Worm (Caenorhabditis elegans) whole organism, L1 larva: Measurements from ENCODE around the gene clec-47.
A peak's percentile ranks its signal among the peaks of the same experiment; 100 is the strongest.

ENCODE experiments used
- C16A3.4 ChIP-seq: fragments of 150-350 bp; optimal IDR thresholded peaks from 2 replicates; lab custom pipeline; 2014; ENCODE audit warnings: missing biosample characterization, missing genetic modification characterization
- ama-1 ChIP-seq: fragments of 150-350 bp; optimal IDR thresholded peaks from 2 replicates; lab custom pipeline; 2014
- ceh-63 ChIP-seq: fragments of 200-800 bp; sonication (Bioruptor generic); optimal IDR thresholded peaks from 2 replicates; lab custom pipeline; 2018; ENCODE audit warnings: mild to moderate bottlenecking, missing genetic modification characterization, missing compliant biosample characterization
- ceh-82 ChIP-seq, 3 experiments: fragments of 150-350 bp in 1 of 3; sonication (generic microtip) in 2 of 3; optimal IDR thresholded peaks; 2 replicates each; lab custom pipeline; 2014 to 2017; ENCODE audit warnings: missing biosample characterization in 3 of 3, missing genetic modification characterization in 3 of 3
- ceh-88 ChIP-seq: fragments of 200-800 bp; sonication (Bioruptor generic); IDR thresholded peaks from 2 replicates; pipeline ENCODE4 v1.3.6; 2022; ENCODE audit warnings: missing genetic modification characterization, missing compliant biosample characterization
- ceh-90 ChIP-seq: sonication (generic microtip); optimal IDR thresholded peaks from 2 replicates; lab custom pipeline; 2016; ENCODE audit warnings: missing genetic modification characterization, missing compliant biosample characterization
- dpl-1 ChIP-seq, 3 experiments: fragments of 150-350 bp in 2 of 3; sonication (generic microtip) in 1 of 3; optimal IDR thresholded peaks; 2 replicates each; lab custom pipeline; 2014 to 2017; ENCODE audit warnings: missing biosample characterization in 3 of 3, missing genetic modification characterization in 3 of 3, missing genetic modification reagents in 3 of 3
- dsc-1 ChIP-seq: sonication (generic microtip); optimal IDR thresholded peaks from 2 replicates; lab custom pipeline; 2016; ENCODE audit warnings: mild to moderate bottlenecking, missing genetic modification characterization, missing compliant biosample characterization
- efl-1 ChIP-seq, 4 experiments: fragments of 150-350 bp; optimal IDR thresholded peaks in 3 of 4; peaks in 1 of 4; 1 replicate in 1 of 4; 2 replicates in 3 of 4; lab custom pipeline; 2014; ENCODE audit warnings: missing biosample characterization in 2 of 4, missing genetic modification characterization in 2 of 4, missing genetic modification reagents in 2 of 4
- efl-3 ChIP-seq: fragments of 200-800 bp; sonication (Bioruptor generic); optimal IDR thresholded peaks from 2 replicates; lab custom pipeline; 2018; ENCODE audit warnings: mild to moderate bottlenecking, missing genetic modification characterization, missing compliant biosample characterization
- egl-13 ChIP-seq: sonication (generic microtip); optimal IDR thresholded peaks from 2 replicates; lab custom pipeline; 2016; ENCODE audit warnings: missing genotype, missing genetic modification reagents, missing genetic modification characterization, missing compliant biosample characterization
- elt-3 ChIP-seq, 6 experiments: fragments of 150-350 bp in 1 of 6; sonication (generic microtip); optimal IDR thresholded peaks; 2 replicates each; lab custom pipeline; 2017 to 2018; ENCODE audit warnings: missing biosample characterization in 6 of 6, missing genetic modification characterization in 6 of 6, inconsistent platforms in 1 of 6
- ets-5 ChIP-seq: fragments of 200-800 bp; sonication (Bioruptor generic); IDR thresholded peaks from 2 replicates; pipeline ENCODE4 v1.3.6; 2022; ENCODE audit warnings: missing genetic modification characterization, missing compliant biosample characterization
- fkh-10 ChIP-seq: sonication (generic microtip); optimal IDR thresholded peaks from 2 replicates; lab custom pipeline; 2017; ENCODE audit warnings: missing biosample characterization, missing genetic modification reagents, missing genetic modification characterization
- fkh-8 ChIP-seq: sonication (generic microtip); optimal IDR thresholded peaks from 2 replicates; lab custom pipeline; 2016; ENCODE audit warnings: mild to moderate bottlenecking, missing genetic modification characterization, missing compliant biosample characterization
- fos-1 ChIP-seq: fragments of 150-350 bp; optimal IDR thresholded peaks from 2 replicates; lab custom pipeline; 2014; ENCODE audit warnings: missing biosample characterization, missing genetic modification characterization
- grh-1 ChIP-seq: fragments of 200-800 bp; sonication (Bioruptor generic); IDR thresholded peaks from 2 replicates; pipeline ENCODE4 v1.3.6; 2022; ENCODE audit warnings: missing genetic modification reagents, missing genetic modification characterization, missing compliant biosample characterization
- hlh-17 ChIP-seq: fragments of 200-800 bp; sonication (Bioruptor generic); optimal IDR thresholded peaks from 2 replicates; lab custom pipeline; 2018; ENCODE audit warnings: missing genetic modification characterization, mild to moderate bottlenecking, missing compliant biosample characterization, moderate library complexity, borderline replicate concordance
- hlh-4 ChIP-seq: sonication (generic microtip); optimal IDR thresholded peaks from 2 replicates; lab custom pipeline; 2016; ENCODE audit warnings: mild to moderate bottlenecking, missing genetic modification characterization, missing compliant biosample characterization
- hpl-2 ChIP-seq: fragments of 150-350 bp; optimal IDR thresholded peaks from 2 replicates; lab custom pipeline; 2014; ENCODE audit warnings: missing biosample characterization, missing genetic modification reagents, missing genetic modification characterization
- irx-1 ChIP-seq: sonication (generic microtip); optimal IDR thresholded peaks from 2 replicates; lab custom pipeline; 2016; ENCODE audit warnings: missing genetic modification characterization, missing compliant biosample characterization
- lin-13 ChIP-seq: fragments of 150-350 bp; optimal IDR thresholded peaks from 2 replicates; lab custom pipeline; 2014; ENCODE audit warnings: missing biosample characterization, missing genetic modification reagents, missing genetic modification characterization
- lin-14 ChIP-seq: fragments of 200-800 bp; sonication (Bioruptor generic); optimal IDR thresholded peaks from 2 replicates; lab custom pipeline; 2018; ENCODE audit warnings: mild to moderate bottlenecking, missing genetic modification characterization, moderate library complexity, missing compliant biosample characterization
- lin-15B ChIP-seq: fragments of 150-350 bp; sonication (generic microtip); optimal IDR thresholded peaks from 3 replicates; lab custom pipeline; 2014; ENCODE audit warnings: missing biosample characterization, missing genetic modification characterization
- lin-35 ChIP-seq, 2 experiments: fragments of 150-350 bp; optimal IDR thresholded peaks; 2 replicates each; lab custom pipeline; 2014; ENCODE audit warnings: missing biosample characterization in 2 of 2, missing genetic modification characterization in 2 of 2, missing genetic modification reagents in 2 of 2
- lin-39 ChIP-seq: fragments of 150-350 bp; optimal IDR thresholded peaks from 2 replicates; lab custom pipeline; 2014; ENCODE audit warnings: missing biosample characterization, missing genetic modification reagents, missing genetic modification characterization
- lir-3 ChIP-seq: sonication (generic microtip); optimal IDR thresholded peaks from 2 replicates; lab custom pipeline; 2016; ENCODE audit warnings: mild to moderate bottlenecking, missing genetic modification characterization, moderate library complexity, missing compliant biosample characterization; ENCODE audit not compliant: poor library complexity
- lsy-2 ChIP-seq, 2 experiments: fragments of 150-350 bp; optimal IDR thresholded peaks; 2 replicates each; lab custom pipeline; 2014; ENCODE audit warnings: missing biosample characterization in 2 of 2, missing genetic modification characterization in 2 of 2
- mab-9 ChIP-seq: fragments of 200-800 bp; sonication (Bioruptor generic); IDR thresholded peaks from 2 replicates; pipeline ENCODE4 v1.3.6; 2022; ENCODE audit warnings: missing genetic modification reagents, missing genetic modification characterization, missing compliant biosample characterization
- mdl-1 ChIP-seq, 2 experiments: fragments of 150-350 bp; optimal IDR thresholded peaks; 2 replicates each; lab custom pipeline; 2014 to 2017; ENCODE audit warnings: missing biosample characterization in 2 of 2, missing genetic modification characterization in 2 of 2, inconsistent platforms in 1 of 2
- mef-2 ChIP-seq: fragments of 150-350 bp; optimal IDR thresholded peaks from 2 replicates; lab custom pipeline; 2014; ENCODE audit warnings: missing biosample characterization, missing genetic modification characterization
- mep-1 ChIP-seq: fragments of 150-350 bp; optimal IDR thresholded peaks from 2 replicates; lab custom pipeline; 2014; ENCODE audit warnings: missing biosample characterization, missing genetic modification characterization
- nhr-12 ChIP-seq: sonication (generic microtip); optimal IDR thresholded peaks from 2 replicates; lab custom pipeline; 2017; ENCODE audit warnings: missing biosample characterization, missing genetic modification characterization
- nhr-20 ChIP-seq: sonication (generic microtip); optimal IDR thresholded peaks from 2 replicates; lab custom pipeline; 2016; ENCODE audit warnings: mild to moderate bottlenecking, missing genetic modification characterization, missing compliant biosample characterization
- nhr-237 ChIP-seq: fragments of 150-350 bp; optimal IDR thresholded peaks from 2 replicates; lab custom pipeline; 2014; ENCODE audit warnings: missing biosample characterization, missing genetic modification characterization
- nhr-28 ChIP-seq: fragments of 150-350 bp; optimal IDR thresholded peaks from 2 replicates; lab custom pipeline; 2014; ENCODE audit warnings: missing biosample characterization, missing genetic modification characterization
- nhr-76 ChIP-seq: sonication (generic microtip); optimal IDR thresholded peaks from 2 replicates; lab custom pipeline; 2017; ENCODE audit warnings: missing biosample characterization, missing genetic modification characterization
- pag-3 ChIP-seq: sonication (generic microtip); optimal IDR thresholded peaks from 2 replicates; lab custom pipeline; 2017; ENCODE audit warnings: missing genetic modification characterization, mild to moderate bottlenecking, missing compliant biosample characterization, antibody characterized with exemption, borderline replicate concordance; ENCODE audit not compliant: insufficient read depth
- pax-3 ChIP-seq: fragments of 200-800 bp; sonication (Bioruptor generic); optimal IDR thresholded peaks from 2 replicates; lab custom pipeline; 2018; ENCODE audit warnings: mild to moderate bottlenecking, missing genetic modification characterization, moderate library complexity, missing compliant biosample characterization
- pqm-1 ChIP-seq: sonication (generic microtip); optimal IDR thresholded peaks from 3 replicates; lab custom pipeline; 2017; ENCODE audit warnings: missing biosample characterization, missing genetic modification characterization
- rnt-1 ChIP-seq: sonication (generic microtip); optimal IDR thresholded peaks from 2 replicates; lab custom pipeline; 2016; ENCODE audit warnings: mild to moderate bottlenecking, missing genetic modification characterization, moderate library complexity, missing compliant biosample characterization
- skn-1 ChIP-seq: fragments of 150-350 bp; optimal IDR thresholded peaks from 2 replicates; lab custom pipeline; 2014; ENCODE audit warnings: missing biosample characterization, missing genetic modification characterization
- snu-23 ChIP-seq: sonication (generic microtip); optimal IDR thresholded peaks from 2 replicates; lab custom pipeline; 2016; ENCODE audit warnings: missing genetic modification characterization, missing compliant biosample characterization
- sptf-1 ChIP-seq: fragments of 150-350 bp; optimal IDR thresholded peaks from 2 replicates; lab custom pipeline; 2014; ENCODE audit warnings: missing biosample characterization, missing genetic modification characterization
- sup-37 ChIP-seq: fragments of 200-800 bp; sonication (Bioruptor generic); optimal IDR thresholded peaks from 2 replicates; lab custom pipeline; 2018; ENCODE audit warnings: mild to moderate bottlenecking, missing genetic modification characterization, missing compliant biosample characterization
- unc-130 ChIP-seq: fragments of 150-350 bp; optimal IDR thresholded peaks from 2 replicates; lab custom pipeline; 2017; ENCODE audit warnings: missing biosample characterization, missing genetic modification characterization, inconsistent platforms
- unc-30 ChIP-seq: sonication (generic microtip); optimal IDR thresholded peaks from 2 replicates; lab custom pipeline; 2017; ENCODE audit warnings: missing biosample characterization, missing genetic modification characterization
- unc-62 ChIP-seq: fragments of 150-350 bp; optimal IDR thresholded peaks from 2 replicates; lab custom pipeline; 2014; ENCODE audit warnings: missing biosample characterization, missing genetic modification reagents, missing genetic modification characterization
- unc-86 ChIP-seq: sonication (generic microtip); optimal IDR thresholded peaks from 2 replicates; lab custom pipeline; 2016; ENCODE audit warnings: missing genetic modification characterization, missing compliant biosample characterization
- unc-98 ChIP-seq: fragments of 200-800 bp; sonication (Bioruptor generic); IDR thresholded peaks from 2 replicates; pipeline ENCODE4 v1.3.6; 2022; ENCODE audit warnings: missing genetic modification characterization, missing compliant biosample characterization
- xbp-1 ChIP-seq: sonication (generic microtip); optimal IDR thresholded peaks from 2 replicates; lab custom pipeline; 2016; ENCODE audit warnings: missing genetic modification characterization, missing compliant biosample characterization
- ztf-11 ChIP-seq, 2 experiments: sonication (generic microtip); optimal IDR thresholded peaks; 2 replicates each; lab custom pipeline; 2016 to 2017; ENCODE audit warnings: missing genetic modification characterization in 2 of 2, missing biosample characterization in 1 of 2, missing compliant biosample characterization in 1 of 2

The clec-47 gene

DNA sequence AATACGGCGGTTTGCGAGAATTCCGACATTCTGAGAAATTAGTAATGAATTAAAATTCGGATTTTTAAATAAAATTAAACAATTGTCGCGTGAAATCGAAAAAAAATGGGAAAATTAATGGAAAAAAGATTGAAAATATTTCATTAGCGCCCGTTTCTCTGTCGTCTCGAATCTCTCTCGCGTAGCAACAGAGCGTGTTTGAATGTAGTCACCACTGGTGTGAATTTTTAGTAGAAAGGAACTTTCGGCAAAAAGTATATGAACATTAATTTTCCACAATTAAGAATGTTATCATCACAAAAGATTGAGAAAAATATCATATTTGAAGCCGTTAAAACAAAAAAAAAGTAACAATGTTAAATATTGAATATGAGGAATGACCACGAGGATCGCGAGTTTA lies 38.8 kb upstream of the clec-47 start, which contains the start of gene aipl-1:
Gene aipl-1, minus strand, starts transcription at position 30 of the 400 bp plus-strand sequence.
- TF ChIP-seq unc-30 (tag; lab: Kevin White, UChicago) (no peak), sup-37 (no peak), ceh-82 (tag; optimal IDR thresholded peaks at IDR 0.05; lab: Kevin White, UChicago) (peak; percentile 79 to 92 (median 87)), elt-3 (tag; optimal IDR thresholded peaks at IDR 0.05; lab: Kevin White, UChicago) (peak in 2 of 6 experiments; percentile 9 to 83), xbp-1 (tag; lab: Kevin White, UChicago) (peak; percentile 69), sptf-1 (tag; lab: Kevin White, UChicago) (no peak), pqm-1 (tag; lab: Kevin White, UChicago) (no peak), snu-23 (GFP tag; lab: Kevin White, UChicago) (peak; percentile 86), lin-13 (peak; percentile 81), mab-9 (GFP tag; lab: Robert Waterston, UW) (no peak), dsc-1 (peak; percentile 36), mef-2 (tag; lab: Kevin White, UChicago) (peak; percentile 43), hpl-2 (GFP tag; lab: Kevin White, UChicago) (no peak), ets-5 (GFP tag; lab: Robert Waterston, UW) (no peak), unc-86 (peak; percentile 49), grh-1 (GFP tag; lab: Robert Waterston, UW) (0 out of 2 replicates have a peak, but pooled peaks have one; percentile 11), lin-15B (tag; lab: Kevin White, UChicago) (peak; percentile 94), C16A3.4 (tag; lab: Kevin White, UChicago) (peak; percentile 94), ztf-11 (tag; optimal IDR thresholded peaks at IDR 0.05; lab: Kevin White, UChicago) (peak in 1 of 2 experiments; percentile 67), hlh-17 (GFP tag; lab: Kevin White, UChicago) (no peak), ama-1 (lab: Kevin White, UChicago) (peak; percentile 26), rnt-1 (peak; percentile 93), lin-39 (tag; lab: Kevin White, UChicago) (no peak), nhr-28 (tag; lab: Kevin White, UChicago) (no peak), dpl-1 (GFP tag; optimal IDR thresholded peaks at IDR 0.05; lab: Kevin White, UChicago) (peak; percentile 85 to 90 (median 87)), unc-98 (no peak), skn-1 (tag; lab: Kevin White, UChicago) (peak; percentile 86), nhr-20 (tag; lab: Kevin White, UChicago) (peak; percentile 78), fos-1 (tag; lab: Kevin White, UChicago) (peak; percentile 75), lin-35 (GFP tag; optimal IDR thresholded peaks at IDR 0.05; lab: Kevin White, UChicago) (peak; percentile 88 to 95), mdl-1 (tag; optimal IDR thresholded peaks at IDR 0.05; lab: Kevin White, UChicago) (peak in 1 of 2 experiments; percentile 59), fkh-8 (tag; lab: Kevin White, UChicago) (peak; percentile 87), nhr-76 (tag; lab: Kevin White, UChicago) (no peak), pag-3 (tag; lab: Kevin White, UChicago) (no peak), nhr-12 (tag; lab: Kevin White, UChicago) (no peak), nhr-237 (tag; lab: Kevin White, UChicago) (peak; percentile 6), lir-3 (tag; lab: Kevin White, UChicago) (peak; percentile 83), mep-1 (tag; lab: Kevin White, UChicago) (peak; percentile 84), fkh-10 (GFP tag; lab: Kevin White, UChicago) (peak; percentile 47), irx-1 (tag; lab: Kevin White, UChicago) (peak; percentile 13), pax-3 (tag; lab: Kevin White, UChicago) (peak; percentile 89), efl-1 (optimal IDR thresholded peaks at IDR 0.05; lab: Kevin White, UChicago) (peak; percentile 90 to 92), efl-1 (GFP tag; optimal IDR thresholded peaks at IDR 0.05 in 1 of 2; lab: Kevin White, UChicago) (peak; percentile 88 to 99), ceh-88 (GFP tag; lab: Robert Waterston, UW) (peak; percentile 14; the same call in 1 of the 2 replicates), efl-3 (no peak), egl-13 (no peak), ceh-63 (GFP tag; lab: Kevin White, UChicago) (no peak), ceh-90 (no peak), unc-62 (no peak), unc-130 (tag; lab: Kevin White, UChicago) (peak; percentile 76), lsy-2 (tag; optimal IDR thresholded peaks at IDR 0.05; lab: Kevin White, UChicago) (peak; percentile 74 to 92), hlh-4 (tag; lab: Kevin White, UChicago) (no peak), lin-14 (GFP tag; lab: Kevin White, UChicago) (peak; percentile 86)
